Worm (Caenorhabditis elegans) whole organism, young adult: ENCODE results near the gene nduc-2.

Experiments used
- B0261.1 ChIP-seq: sonication (generic microtip); optimal IDR thresholded peaks from 2 replicates; lab custom pipeline; 2016; ENCODE audit warnings: mild to moderate bottlenecking, missing genetic modification characterization, moderate library complexity, missing compliant biosample characterization
- F23B12.7 ChIP-seq: sonication (generic microtip); optimal IDR thresholded peaks from 2 replicates; lab custom pipeline; 2017; ENCODE audit warnings: missing genetic modification characterization, mild to moderate bottlenecking, missing compliant biosample characterization, antibody characterized with exemption, moderate library complexity; ENCODE audit not compliant: insufficient read depth
- F39B2.1 ChIP-seq: fragments of 200-800 bp; sonication (Bioruptor generic); IDR thresholded peaks from 2 replicates; pipeline ENCODE4 v1.3.6; 2022; ENCODE audit warnings: missing genetic modification reagents, missing genetic modification characterization, missing compliant biosample characterization
- athp-1 ChIP-seq: sonication (generic microtip); optimal IDR thresholded peaks from 2 replicates; lab custom pipeline; 2017; ENCODE audit warnings: mild to moderate bottlenecking, missing genetic modification characterization, missing compliant biosample characterization
- bed-1 ChIP-seq: fragments of 200-800 bp; sonication (Bioruptor generic); IDR thresholded peaks from 2 replicates; pipeline ENCODE4 v1.3.6; 2022; ENCODE audit warnings: missing genetic modification reagents, missing genetic modification characterization, missing compliant biosample characterization
- ceh-27 ChIP-seq: fragments of 200-800 bp; sonication (Bioruptor generic); optimal IDR thresholded peaks from 2 replicates; lab custom pipeline; 2018; ENCODE audit warnings: mild to moderate bottlenecking, missing genetic modification characterization, moderate library complexity, missing compliant biosample characterization
- ceh-79 ChIP-seq: sonication (generic microtip); optimal IDR thresholded peaks from 2 replicates; lab custom pipeline; 2017; ENCODE audit warnings: mild to moderate bottlenecking, missing genetic modification characterization, missing compliant biosample characterization
- chd-7 ChIP-seq: sonication (generic microtip); optimal IDR thresholded peaks from 2 replicates; lab custom pipeline; 2016; ENCODE audit warnings: mild to moderate bottlenecking, missing genetic modification characterization, moderate library complexity, missing compliant biosample characterization
- efl-1 ChIP-seq: fragments of 150-350 bp; optimal IDR thresholded peaks from 2 replicates; lab custom pipeline; 2014; ENCODE audit warnings: missing biosample characterization, missing genetic modification reagents, missing genetic modification characterization
- egl-18 ChIP-seq: fragments of 200-800 bp; sonication (Bioruptor generic); IDR thresholded peaks from 2 replicates; pipeline ENCODE4 v1.3.6; 2022; ENCODE audit warnings: missing genetic modification reagents, missing genetic modification characterization, missing compliant biosample characterization
- fkh-3 ChIP-seq: sonication (generic microtip); optimal IDR thresholded peaks from 2 replicates; lab custom pipeline; 2016; ENCODE audit warnings: mild to moderate bottlenecking, missing genetic modification characterization, missing compliant biosample characterization
- gei-17 ChIP-seq: fragments of 200-800 bp; sonication (Bioruptor generic); optimal IDR thresholded peaks from 2 replicates; lab custom pipeline; 2018; ENCODE audit warnings: mild to moderate bottlenecking, missing genetic modification characterization, missing compliant biosample characterization
- hrde-1 ChIP-seq: sonication (generic microtip); optimal IDR thresholded peaks from 2 replicates; lab custom pipeline; 2016; ENCODE audit warnings: missing genetic modification characterization, mild to moderate bottlenecking, missing compliant biosample characterization, moderate library complexity, missing genotype, missing genetic modification reagents, borderline replicate concordance
- lin-26 ChIP-seq: fragments of 200-800 bp; sonication (Bioruptor generic); IDR thresholded peaks from 2 replicates; pipeline ENCODE4 v1.3.6; 2022; ENCODE audit warnings: missing genetic modification reagents, missing genetic modification characterization, missing compliant biosample characterization
- lsl-1 ChIP-seq: fragments of 200-800 bp; sonication (Bioruptor generic); optimal IDR thresholded peaks from 2 replicates; lab custom pipeline; 2018; ENCODE audit warnings: mild to moderate bottlenecking, missing genetic modification characterization, moderate library complexity, missing compliant biosample characterization
- mxl-1 ChIP-seq: sonication (generic microtip); optimal IDR thresholded peaks from 2 replicates; lab custom pipeline; 2016; ENCODE audit warnings: missing genetic modification characterization, missing compliant biosample characterization
- nhr-179 ChIP-seq: sonication (generic microtip); optimal IDR thresholded peaks from 2 replicates; lab custom pipeline; 2016; ENCODE audit warnings: mild to moderate bottlenecking, missing genetic modification characterization, missing compliant biosample characterization
- nhr-80 ChIP-seq: sonication (generic microtip); optimal IDR thresholded peaks from 2 replicates; lab custom pipeline; 2016; ENCODE audit warnings: missing genetic modification characterization, missing compliant biosample characterization
- rpc-1 ChIP-seq, 2 experiments: fragments of 150-350 bp in 1 of 2; sonication (generic microtip) in 1 of 2; optimal IDR thresholded peaks; 2 replicates each; lab custom pipeline; 2014 to 2018; ENCODE audit warnings: missing biosample characterization in 1 of 2, missing genetic modification characterization in 1 of 2, missing genetic modification reagents in 1 of 2, missing genotype in 1 of 2
- sea-2 ChIP-seq: fragments of 200-800 bp; sonication (Bioruptor generic); IDR thresholded peaks from 2 replicates; pipeline ENCODE4 v1.3.6; 2022; ENCODE audit warnings: missing genetic modification characterization, missing compliant biosample characterization
- tbp1 ChIP-seq: fragments of 200-800 bp; sonication (Bioruptor generic); optimal IDR thresholded peaks from 2 replicates; lab custom pipeline; 2018; ENCODE audit warnings: mild to moderate bottlenecking, missing genetic modification characterization, missing compliant biosample characterization
- xnd-1 ChIP-seq: sonication (generic microtip); optimal IDR thresholded peaks from 2 replicates; lab custom pipeline; 2016; ENCODE audit warnings: missing genotype, missing genetic modification reagents, missing genetic modification characterization, missing compliant biosample characterization
- zfh-2 ChIP-seq: fragments of 200-800 bp; sonication (Bioruptor generic); conservative IDR thresholded peaks from 2 replicates; pipeline ENCODE4 v1.3.6; 2022; ENCODE audit warnings: missing genetic modification reagents, missing genetic modification characterization, missing compliant biosample characterization

Gene nduc-2

ce11 chrIII:2834363-2834762 is 47.7 kb downstream of the nduc-2 start, which contains the start of gene txdc-17:
Gene txdc-17, plus strand, starts transcription at chrIII:2834663.
- TF ChIP-seq nhr-179 (tag; lab: Kevin White, UChicago) (no peak), rpc-1 (optimal IDR thresholded peaks at IDR 0.05; lab: Kevin White, UChicago) (no peak), rpc-1 (tag; optimal IDR thresholded peaks at IDR 0.05; lab: Kevin White, UChicago) (no peak), athp-1 (tag; lab: Kevin White, UChicago) (no peak), ceh-79 (no peak), fkh-3 (tag; lab: Kevin White, UChicago) (no peak), xnd-1 (tag; lab: Kevin White, UChicago) (no peak), gei-17 (GFP tag; lab: Kevin White, UChicago) (no peak), egl-18 (GFP tag; lab: Robert Waterston, UW) (no peak), lin-26 (no peak), F23B12.7 (tag; lab: Kevin White, UChicago) (no peak), bed-1 (no peak)

ce11 chrIII:2834998-2835397 is 48.3 kb downstream of the nduc-2 start:
- TF ChIP-seq hrde-1 (tag; lab: Kevin White, UChicago) (no peak), lsl-1 (GFP tag; lab: Kevin White, UChicago) (no peak), B0261.1 (tag; lab: Kevin White, UChicago) (no peak), zfh-2 (GFP tag; lab: Robert Waterston, UW) (no peak), ceh-27 (no peak), F39B2.1 (GFP tag; lab: Robert Waterston, UW) (no peak), chd-7 (tag; lab: Kevin White, UChicago) (no peak), sea-2 (no peak), bed-1 (no peak), mxl-1 (tag; lab: Kevin White, UChicago) (no peak), nhr-80 (tag; lab: Kevin White, UChicago) (no peak), efl-1 (no peak), tbp1 (GFP tag; lab: Kevin White, UChicago) (no peak)
- TF ChIP-seq, all 124 proteins: peak for 0

DNA sequence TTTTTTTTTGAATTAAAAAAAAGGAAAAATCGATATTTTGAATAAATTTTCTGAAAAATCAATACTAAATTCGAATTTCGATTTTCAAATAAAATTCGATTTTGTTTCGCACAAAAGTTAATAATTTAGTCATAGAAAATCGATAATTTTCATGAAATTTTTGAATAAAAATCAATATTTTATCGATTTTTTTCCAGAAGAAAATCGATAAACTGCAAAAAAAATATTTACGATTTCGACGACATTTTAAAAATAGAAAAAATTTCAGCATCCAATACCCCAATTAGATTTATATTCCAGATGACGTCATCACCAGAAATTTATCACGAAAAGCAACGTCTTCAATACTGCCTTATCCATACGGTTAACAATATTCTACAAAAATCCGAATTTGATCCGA is 49.7 kb downstream of the nduc-2 start, which contains the start of gene josd-1:
Gene josd-1, plus strand, starts transcription at position 301 of the 400 bp plus-strand sequence.
- TF ChIP-seq mxl-1 (tag; lab: Kevin White, UChicago) (no peak), ceh-79 (no peak), zfh-2 (GFP tag; lab: Robert Waterston, UW) (no peak)
